Worm (Caenorhabditis elegans): ENCODE results near the gene T24C4.5.
A peak's percentile ranks its signal among the peaks of the same experiment; 100 is the strongest.

The T24C4.5 gene

ce11 chrIII:831961-832360, 47.6 kb downstream of the T24C4.5 start, which contains the start of gene ceeh-1 (continued):
- TF ChIP-seq mep-1 (tag; optimal IDR thresholded peaks at IDR 0.05) (no peak), hlh-11 (tag; optimal IDR thresholded peaks at IDR 0.05) (peak; percentile 12), T26A8.4 (GFP tag; IDR thresholded peaks at IDR 0.05) (no peak), vab-7 (GFP tag; IDR thresholded peaks at IDR 0.05) (no peak), fkh-10 (GFP tag; optimal IDR thresholded peaks at IDR 0.05) (no peak), daf-16 (GFP tag; optimal IDR thresholded peaks at IDR 0.05) (no peak), daf-16 (tag; optimal IDR thresholded peaks at IDR 0.05) (no peak), gei-8 (GFP tag; optimal IDR thresholded peaks at IDR 0.05) (no peak), attf-4 (tag; optimal IDR thresholded peaks at IDR 0.05) (no peak), tra-1 (GFP tag; IDR thresholded peaks at IDR 0.05) (no peak), ctbp-1 (GFP tag; IDR thresholded peaks at IDR 0.05) (no peak), arid-1 (GFP tag; conservative IDR thresholded peaks at IDR 0.05) (no peak), nhr-10 (tag; optimal IDR thresholded peaks at IDR 0.05) (no peak), dmd-6 (GFP tag; IDR thresholded peaks at IDR 0.05) (peak; percentile 20; the same call in 1 of the 2 replicates), rbr-2 (tag; optimal IDR thresholded peaks at IDR 0.05) (no peak), zip-11 (GFP tag; IDR thresholded peaks at IDR 0.05) (no peak), set-16 (GFP tag; IDR thresholded peaks at IDR 0.05) (no peak), nhr-41 (GFP tag; IDR thresholded peaks at IDR 0.05) (no peak), spr-3 (GFP tag; optimal IDR thresholded peaks at IDR 0.05) (no peak), mes-2 (tag; optimal IDR thresholded peaks at IDR 0.05; ENCODE audit: poor library complexity, severe bottlenecking) (no peak), lin-13 (GFP tag; optimal IDR thresholded peaks at IDR 0.05) (no peak), dpl-1 (GFP tag; optimal IDR thresholded peaks at IDR 0.05) (no peak), nhr-111 (GFP tag; optimal IDR thresholded peaks at IDR 0.05) (no peak), snpc-1.2 (GFP tag; IDR thresholded peaks at IDR 0.05) (no peak), dmd-8 (GFP tag; IDR thresholded peaks at IDR 0.05) (no peak)
